Worm (Caenorhabditis elegans) whole organism, L1 larva: ENCODE measurements around the gene T04A8.7.

Experiments
- C04F5.9 ChIP-seq: sonication (generic microtip); optimal IDR thresholded peaks from 2 replicates; lab custom pipeline; 2016; ENCODE audit warnings: missing genetic modification characterization, missing compliant biosample characterization
- C16A3.4 ChIP-seq: fragments of 150-350 bp; optimal IDR thresholded peaks from 2 replicates; lab custom pipeline; 2014; ENCODE audit warnings: missing biosample characterization, missing genetic modification characterization
- F16B12.6 ChIP-seq: fragments of 150-350 bp; optimal IDR thresholded peaks from 2 replicates; lab custom pipeline; 2014; ENCODE audit warnings: missing biosample characterization, missing genetic modification characterization
- Y116A8C.19 ChIP-seq: sonication (generic microtip); optimal IDR thresholded peaks from 2 replicates; lab custom pipeline; 2016; ENCODE audit warnings: missing compliant biosample characterization, missing genetic modification characterization, borderline replicate concordance
- ama-1 ChIP-seq: fragments of 150-350 bp; optimal IDR thresholded peaks from 2 replicates; lab custom pipeline; 2014
- blmp-1 ChIP-seq: fragments of 150-350 bp; optimal IDR thresholded peaks from 2 replicates; lab custom pipeline; 2014; ENCODE audit warnings: missing biosample characterization, missing genetic modification characterization
- ceh-82 ChIP-seq, 3 experiments: fragments of 150-350 bp in 1 of 3; sonication (generic microtip) in 2 of 3; optimal IDR thresholded peaks; 2 replicates each; lab custom pipeline; 2014 to 2017; ENCODE audit warnings: missing biosample characterization in 3 of 3, missing genetic modification characterization in 3 of 3
- ceh-88 ChIP-seq: fragments of 200-800 bp; sonication (Bioruptor generic); IDR thresholded peaks from 2 replicates; pipeline ENCODE4 v1.3.6; 2022; ENCODE audit warnings: missing genetic modification characterization, missing compliant biosample characterization
- dpl-1 ChIP-seq, 3 experiments: fragments of 150-350 bp in 2 of 3; sonication (generic microtip) in 1 of 3; optimal IDR thresholded peaks; 2 replicates each; lab custom pipeline; 2014 to 2017; ENCODE audit warnings: missing biosample characterization in 3 of 3, missing genetic modification characterization in 3 of 3, missing genetic modification reagents in 3 of 3
- dsc-1 ChIP-seq: sonication (generic microtip); optimal IDR thresholded peaks from 2 replicates; lab custom pipeline; 2016; ENCODE audit warnings: mild to moderate bottlenecking, missing genetic modification characterization, missing compliant biosample characterization
- efl-1 ChIP-seq, 4 experiments: fragments of 150-350 bp; optimal IDR thresholded peaks in 3 of 4; peaks in 1 of 4; 1 replicate in 1 of 4; 2 replicates in 3 of 4; lab custom pipeline; 2014; ENCODE audit warnings: missing biosample characterization in 2 of 4, missing genetic modification characterization in 2 of 4, missing genetic modification reagents in 2 of 4
- egl-27 ChIP-seq, 2 experiments: fragments of 150-350 bp in 1 of 2; sonication (generic microtip); optimal IDR thresholded peaks; 3 replicates each; lab custom pipeline; 2017 to 2018; ENCODE audit warnings: missing biosample characterization in 2 of 2, missing genetic modification characterization in 2 of 2, missing genetic modification reagents in 2 of 2
- elt-2 ChIP-seq: sonication (generic microtip); optimal IDR thresholded peaks from 2 replicates; lab custom pipeline; 2016; ENCODE audit warnings: missing genetic modification characterization, mild to moderate bottlenecking, inconsistent platforms, missing compliant biosample characterization, missing genetic modification reagents
- fos-1 ChIP-seq: fragments of 150-350 bp; optimal IDR thresholded peaks from 2 replicates; lab custom pipeline; 2014; ENCODE audit warnings: missing biosample characterization, missing genetic modification characterization
- hlh-17 ChIP-seq: fragments of 200-800 bp; sonication (Bioruptor generic); optimal IDR thresholded peaks from 2 replicates; lab custom pipeline; 2018; ENCODE audit warnings: missing genetic modification characterization, mild to moderate bottlenecking, missing compliant biosample characterization, moderate library complexity, borderline replicate concordance
- irx-1 ChIP-seq: sonication (generic microtip); optimal IDR thresholded peaks from 2 replicates; lab custom pipeline; 2016; ENCODE audit warnings: missing genetic modification characterization, missing compliant biosample characterization
- jun-1 ChIP-seq: fragments of 150-350 bp; optimal IDR thresholded peaks from 2 replicates; lab custom pipeline; 2014; ENCODE audit warnings: missing biosample characterization, missing genetic modification reagents, missing genetic modification characterization
- lin-14 ChIP-seq: fragments of 200-800 bp; sonication (Bioruptor generic); optimal IDR thresholded peaks from 2 replicates; lab custom pipeline; 2018; ENCODE audit warnings: mild to moderate bottlenecking, missing genetic modification characterization, moderate library complexity, missing compliant biosample characterization
- lin-15B ChIP-seq: fragments of 150-350 bp; sonication (generic microtip); optimal IDR thresholded peaks from 3 replicates; lab custom pipeline; 2014; ENCODE audit warnings: missing biosample characterization, missing genetic modification characterization
- lin-35 ChIP-seq, 2 experiments: fragments of 150-350 bp; optimal IDR thresholded peaks; 2 replicates each; lab custom pipeline; 2014; ENCODE audit warnings: missing biosample characterization in 2 of 2, missing genetic modification characterization in 2 of 2, missing genetic modification reagents in 2 of 2
- lsy-2 ChIP-seq, 2 experiments: fragments of 150-350 bp; optimal IDR thresholded peaks; 2 replicates each; lab custom pipeline; 2014; ENCODE audit warnings: missing biosample characterization in 2 of 2, missing genetic modification characterization in 2 of 2
- mab-9 ChIP-seq: fragments of 200-800 bp; sonication (Bioruptor generic); IDR thresholded peaks from 2 replicates; pipeline ENCODE4 v1.3.6; 2022; ENCODE audit warnings: missing genetic modification reagents, missing genetic modification characterization, missing compliant biosample characterization
- mdl-1 ChIP-seq, 2 experiments: fragments of 150-350 bp; optimal IDR thresholded peaks; 2 replicates each; lab custom pipeline; 2014 to 2017; ENCODE audit warnings: missing biosample characterization in 2 of 2, missing genetic modification characterization in 2 of 2, inconsistent platforms in 1 of 2
- mef-2 ChIP-seq: fragments of 150-350 bp; optimal IDR thresholded peaks from 2 replicates; lab custom pipeline; 2014; ENCODE audit warnings: missing biosample characterization, missing genetic modification characterization
- mep-1 ChIP-seq: fragments of 150-350 bp; optimal IDR thresholded peaks from 2 replicates; lab custom pipeline; 2014; ENCODE audit warnings: missing biosample characterization, missing genetic modification characterization
- nhr-11 ChIP-seq: fragments of 150-350 bp; optimal IDR thresholded peaks from 2 replicates; lab custom pipeline; 2014; ENCODE audit warnings: missing biosample characterization, missing genetic modification characterization
- nhr-12 ChIP-seq: sonication (generic microtip); optimal IDR thresholded peaks from 2 replicates; lab custom pipeline; 2017; ENCODE audit warnings: missing biosample characterization, missing genetic modification characterization
- nhr-237 ChIP-seq: fragments of 150-350 bp; optimal IDR thresholded peaks from 2 replicates; lab custom pipeline; 2014; ENCODE audit warnings: missing biosample characterization, missing genetic modification characterization
- nhr-47 ChIP-seq: sonication (generic microtip); optimal IDR thresholded peaks from 2 replicates; lab custom pipeline; 2016; ENCODE audit warnings: mild to moderate bottlenecking, missing genetic modification characterization, moderate library complexity, missing compliant biosample characterization
- nhr-71 ChIP-seq: sonication (generic microtip); optimal IDR thresholded peaks from 2 replicates; lab custom pipeline; 2016; ENCODE audit warnings: mild to moderate bottlenecking, missing genetic modification characterization, moderate library complexity, missing compliant biosample characterization
- nhr-85 ChIP-seq: sonication (generic microtip); peaks from one replicate; lab custom pipeline; 2016; ENCODE audit warnings: missing genetic modification characterization, inconsistent platforms, missing compliant biosample characterization
- pag-3 ChIP-seq: sonication (generic microtip); optimal IDR thresholded peaks from 2 replicates; lab custom pipeline; 2017; ENCODE audit warnings: missing genetic modification characterization, mild to moderate bottlenecking, missing compliant biosample characterization, antibody characterized with exemption, borderline replicate concordance; ENCODE audit not compliant: insufficient read depth
- pax-3 ChIP-seq: fragments of 200-800 bp; sonication (Bioruptor generic); optimal IDR thresholded peaks from 2 replicates; lab custom pipeline; 2018; ENCODE audit warnings: mild to moderate bottlenecking, missing genetic modification characterization, moderate library complexity, missing compliant biosample characterization
- pqm-1 ChIP-seq: sonication (generic microtip); optimal IDR thresholded peaks from 3 replicates; lab custom pipeline; 2017; ENCODE audit warnings: missing biosample characterization, missing genetic modification characterization
- rnt-1 ChIP-seq: sonication (generic microtip); optimal IDR thresholded peaks from 2 replicates; lab custom pipeline; 2016; ENCODE audit warnings: mild to moderate bottlenecking, missing genetic modification characterization, moderate library complexity, missing compliant biosample characterization
- skn-1 ChIP-seq: fragments of 150-350 bp; optimal IDR thresholded peaks from 2 replicates; lab custom pipeline; 2014; ENCODE audit warnings: missing biosample characterization, missing genetic modification characterization
- snu-23 ChIP-seq: sonication (generic microtip); optimal IDR thresholded peaks from 2 replicates; lab custom pipeline; 2016; ENCODE audit warnings: missing genetic modification characterization, missing compliant biosample characterization
- sox-4 ChIP-seq: sonication (generic microtip); optimal IDR thresholded peaks from 2 replicates; lab custom pipeline; 2016; ENCODE audit warnings: missing genetic modification characterization, missing compliant biosample characterization
- swsn-7 ChIP-seq: sonication (generic microtip); optimal IDR thresholded peaks from 2 replicates; lab custom pipeline; 2016; ENCODE audit warnings: missing genetic modification characterization, missing compliant biosample characterization
- tbx-2 ChIP-seq: sonication (generic microtip); optimal IDR thresholded peaks from 2 replicates; lab custom pipeline; 2016; ENCODE audit warnings: missing genetic modification characterization, missing compliant biosample characterization
- unc-130 ChIP-seq: fragments of 150-350 bp; optimal IDR thresholded peaks from 2 replicates; lab custom pipeline; 2017; ENCODE audit warnings: missing biosample characterization, missing genetic modification characterization, inconsistent platforms
- unc-62 ChIP-seq: fragments of 150-350 bp; optimal IDR thresholded peaks from 2 replicates; lab custom pipeline; 2014; ENCODE audit warnings: missing biosample characterization, missing genetic modification reagents, missing genetic modification characterization
- unc-98 ChIP-seq: fragments of 200-800 bp; sonication (Bioruptor generic); IDR thresholded peaks from 2 replicates; pipeline ENCODE4 v1.3.6; 2022; ENCODE audit warnings: missing genetic modification characterization, missing compliant biosample characterization
- vab-15 ChIP-seq: sonication (generic microtip); optimal IDR thresholded peaks from 2 replicates; lab custom pipeline; 2017; ENCODE audit warnings: missing genotype, mild to moderate bottlenecking, missing genetic modification characterization, missing compliant biosample characterization
- xbp-1 ChIP-seq: sonication (generic microtip); optimal IDR thresholded peaks from 2 replicates; lab custom pipeline; 2016; ENCODE audit warnings: missing genetic modification characterization, missing compliant biosample characterization
- ztf-4 ChIP-seq: fragments of 150-350 bp; optimal IDR thresholded peaks from 2 replicates; lab custom pipeline; 2014; ENCODE audit warnings: missing biosample characterization, missing genetic modification characterization

The T04A8.7 gene

DNA sequence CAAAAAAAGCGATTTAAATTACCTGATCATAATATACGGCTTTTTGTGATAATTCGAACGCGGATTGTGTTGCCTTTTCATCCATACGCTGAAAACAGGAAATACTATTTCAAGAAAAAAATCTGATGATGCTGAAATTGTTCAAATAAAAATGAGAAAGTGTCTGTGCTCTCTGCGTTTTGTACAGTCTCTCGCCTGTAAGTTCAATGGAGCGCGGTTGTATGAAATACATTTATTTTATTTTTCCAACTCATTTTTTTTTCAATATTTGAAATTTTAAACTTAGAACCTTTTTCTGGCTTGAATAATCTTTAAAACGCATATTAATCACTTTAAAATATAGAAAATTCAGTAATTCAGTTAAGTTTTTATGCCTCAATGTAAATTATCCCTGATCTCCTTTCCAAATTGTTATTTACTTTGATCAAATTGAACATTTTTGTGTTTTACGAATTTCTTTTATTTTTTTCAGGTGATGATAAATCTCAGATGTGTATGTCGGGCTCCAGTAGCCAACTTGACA is 8.8 kb downstream of the T04A8.7 start, which contains the start of the genes clp-2 and mrpl-16:
clp-2 (minus strand) TSS at position 94 of the 523 bp plus-strand sequence.
mrpl-16 (plus strand) TSS at position 473 of the 523 bp plus-strand sequence.
- TF ChIP-seq C04F5.9 (tag; lab: Kevin White, UChicago) = no peak
- no peak for TF ChIP-seq hlh-17 (GFP tag; lab: Kevin White, UChicago)
- no peak for TF ChIP-seq unc-130 (tag; lab: Kevin White, UChicago)
- TF ChIP-seq ceh-88 = no peak
- TF ChIP-seq lsy-2 (tag; optimal IDR thresholded peaks at IDR 0.05; lab: Kevin White, UChicago) = peak; percentile 54 to 74
- TF ChIP-seq lin-14 (GFP tag; lab: Kevin White, UChicago) = no peak
- peak; percentile 39 to 62 for TF ChIP-seq lin-35 (GFP tag; optimal IDR thresholded peaks at IDR 0.05; lab: Kevin White, UChicago)
- peak; percentile 5 for TF ChIP-seq nhr-47 (tag; lab: Kevin White, UChicago)
- no peak for TF ChIP-seq lin-15B (tag; lab: Kevin White, UChicago)
- TF ChIP-seq ama-1 (lab: Kevin White, UChicago) = no peak
- peak; percentile 24 for TF ChIP-seq swsn-7 (tag; lab: Kevin White, UChicago)
- no peak for TF ChIP-seq nhr-11 (tag; lab: Kevin White, UChicago)
- peak; percentile 24 for TF ChIP-seq mep-1 (tag; lab: Kevin White, UChicago)
- peak; percentile 38 for TF ChIP-seq snu-23 (GFP tag; lab: Kevin White, UChicago)
- TF ChIP-seq vab-15 (tag; lab: Kevin White, UChicago) = no peak
- peak; percentile 1 for TF ChIP-seq F16B12.6 (tag; lab: Kevin White, UChicago)
- no peak for TF ChIP-seq mdl-1 (tag; optimal IDR thresholded peaks at IDR 0.05; lab: Kevin White, UChicago)
- no peak for TF ChIP-seq xbp-1
- TF ChIP-seq efl-1 (optimal IDR thresholded peaks at IDR 0.05; lab: Kevin White, UChicago) = peak; percentile 42 to 58
- TF ChIP-seq efl-1 (GFP tag; optimal IDR thresholded peaks at IDR 0.05 in 1 of 2; lab: Kevin White, UChicago) = peak; percentile 59 to 93
- no peak for TF ChIP-seq nhr-12 (tag; lab: Kevin White, UChicago)
- no peak for TF ChIP-seq jun-1 (tag; lab: Kevin White, UChicago)
- TF ChIP-seq elt-2 (tag; lab: Kevin White, UChicago) = no peak
- no peak for TF ChIP-seq unc-62 (GFP tag; lab: Kevin White, UChicago)
- TF ChIP-seq ceh-82 (tag; optimal IDR thresholded peaks at IDR 0.05; lab: Kevin White, UChicago) = peak in 1 of 3 experiments; percentile 21
- TF ChIP-seq blmp-1 (tag; lab: Kevin White, UChicago) = no peak
- TF ChIP-seq pag-3 (tag; lab: Kevin White, UChicago) = no peak
- TF ChIP-seq rnt-1 (tag; lab: Kevin White, UChicago) = peak; percentile 34
- peak; percentile 10 for TF ChIP-seq C16A3.4
- TF ChIP-seq nhr-85 (tag; lab: Kevin White, UChicago) = no peak
- TF ChIP-seq nhr-237 (tag; lab: Kevin White, UChicago) = no peak
- TF ChIP-seq pax-3 (tag; lab: Kevin White, UChicago) = no peak
- peak; percentile 34 for TF ChIP-seq nhr-71 (tag; lab: Kevin White, UChicago)
- no peak for TF ChIP-seq Y116A8C.19
- TF ChIP-seq irx-1 (tag; lab: Kevin White, UChicago) = peak; percentile 4
- peak; percentile 21 to 68 (median 46) for TF ChIP-seq dpl-1 (GFP tag; optimal IDR thresholded peaks at IDR 0.05; lab: Kevin White, UChicago)
- no peak for TF ChIP-seq dsc-1 (tag; lab: Kevin White, UChicago)

- TF ChIP-seq fos-1 (tag; lab: Kevin White, UChicago) = no peak
- TF ChIP-seq nhr-237 (tag; lab: Kevin White, UChicago) = no peak
- no peak for TF ChIP-seq mef-2 (tag; lab: Kevin White, UChicago)
- no peak for TF ChIP-seq nhr-71 (tag; lab: Kevin White, UChicago)
- TF ChIP-seq tbx-2 (tag; lab: Kevin White, UChicago) = no peak
- no peak for TF ChIP-seq mab-9
- TF ChIP-seq irx-1 (tag; lab: Kevin White, UChicago) = no peak
- TF ChIP-seq sox-4 (tag; lab: Kevin White, UChicago) = no peak
- no peak for TF ChIP-seq jun-1 (tag; lab: Kevin White, UChicago)
- TF ChIP-seq ama-1 (lab: Kevin White, UChicago) = no peak
- no peak for TF ChIP-seq C04F5.9 (tag; lab: Kevin White, UChicago)
- TF ChIP-seq pqm-1 (tag; lab: Kevin White, UChicago) = no peak
- no peak for TF ChIP-seq swsn-7 (tag; lab: Kevin White, UChicago)
- no peak for TF ChIP-seq unc-98
- TF ChIP-seq efl-1 (optimal IDR thresholded peaks at IDR 0.05; lab: Kevin White, UChicago) = no peak
- TF ChIP-seq efl-1 (GFP tag; optimal IDR thresholded peaks at IDR 0.05 in 1 of 2; lab: Kevin White, UChicago) = no peak
- TF ChIP-seq skn-1 (tag; lab: Kevin White, UChicago) = no peak
- no peak for TF ChIP-seq ztf-4 (tag; lab: Kevin White, UChicago)
- TF ChIP-seq dsc-1 (tag; lab: Kevin White, UChicago) = no peak
- no peak for TF ChIP-seq egl-27 (tag; optimal IDR thresholded peaks at IDR 0.05; lab: Kevin White, UChicago)
These were observed 10.1 kb downstream of the T04A8.7 start, which contains the start of gene pgap-2 for ce11 chrIII:4705207-4705606. Gene pgap-2, plus strand, starts transcription at chrIII:4705507.
